Worm (Caenorhabditis elegans): ENCODE measurements around the gene nhr-184.

Gene nhr-184

DNA sequence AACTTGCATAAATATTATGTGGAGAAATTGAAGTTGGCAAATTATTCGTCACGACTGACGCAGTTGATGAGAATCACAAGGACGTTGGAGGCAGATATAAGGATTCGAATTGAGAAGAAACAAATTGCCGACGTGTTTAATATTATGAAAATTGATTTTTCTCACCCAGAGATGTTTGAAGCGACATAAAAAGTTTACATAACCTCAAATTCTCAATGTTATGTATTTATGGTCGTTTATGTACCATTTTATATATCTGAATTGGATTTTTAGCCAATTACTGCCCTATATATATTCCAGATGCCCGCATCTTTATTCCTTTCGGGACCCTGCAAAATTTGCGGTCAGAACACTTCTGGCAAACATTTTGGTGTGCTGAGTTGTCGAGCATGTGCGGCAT lies 14.5 kb upstream of the nhr-184 start, which contains the start of gene nhr-126:
nhr-126 (plus strand) TSS at position 301 of the 400 bp plus-strand sequence.
- TF ChIP-seq mab-5 (tag; optimal IDR thresholded peaks at IDR 0.05) (no peak), lin-32 (GFP tag; optimal IDR thresholded peaks at IDR 0.05) (no peak), ceh-83 (GFP tag; optimal IDR thresholded peaks at IDR 0.05) (no peak), hlh-1 (tag; optimal IDR thresholded peaks at IDR 0.05) (no peak), zip-8 (tag; optimal IDR thresholded peaks at IDR 0.05) (no peak), elt-3 (tag; optimal IDR thresholded peaks at IDR 0.05) (no peak), ces-1 (GFP tag; optimal IDR thresholded peaks at IDR 0.05) (no peak), ham-2 (GFP tag; optimal IDR thresholded peaks at IDR 0.05) (no peak), unc-62 (GFP tag; optimal IDR thresholded peaks at IDR 0.05) (no peak), snpc-4 (tag; optimal IDR thresholded peaks at IDR 0.05) (no peak), unc-120 (tag; optimal IDR thresholded peaks at IDR 0.05; ENCODE audit: poor library complexity, severe bottlenecking) (no peak), nhr-237 (tag; optimal IDR thresholded peaks at IDR 0.05) (no peak)

DNA sequence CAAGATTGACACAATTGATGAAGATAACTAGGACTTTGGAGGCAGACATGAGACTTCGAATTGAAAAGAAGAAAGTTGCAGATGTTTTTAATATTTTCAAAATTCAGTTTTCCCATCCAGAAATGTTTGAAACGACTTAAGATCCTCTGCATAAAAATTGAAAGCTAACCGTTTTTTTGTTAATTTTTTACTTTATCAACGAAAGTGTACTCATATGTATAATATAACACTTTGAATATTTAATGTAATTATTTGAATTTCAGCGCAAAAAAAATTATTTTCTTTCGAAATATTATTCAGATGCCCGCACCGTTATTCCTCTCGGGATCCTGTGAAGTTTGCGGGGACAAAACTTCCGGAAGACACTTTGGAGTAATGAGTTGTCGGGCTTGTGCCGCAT lies 12.6 kb upstream of the nhr-184 start, which contains the start of gene nhr-18:
nhr-18 (plus strand) TSS at position 301 of the 400 bp plus-strand sequence.
- no peak for TF ChIP-seq ceh-39 (tag; optimal IDR thresholded peaks at IDR 0.05)
- TF ChIP-seq lin-32 (GFP tag; optimal IDR thresholded peaks at IDR 0.05) = no peak
- no peak for TF ChIP-seq zip-8 (tag; optimal IDR thresholded peaks at IDR 0.05)
- TF ChIP-seq lin-13 (tag; optimal IDR thresholded peaks at IDR 0.05) = no peak

DNA sequence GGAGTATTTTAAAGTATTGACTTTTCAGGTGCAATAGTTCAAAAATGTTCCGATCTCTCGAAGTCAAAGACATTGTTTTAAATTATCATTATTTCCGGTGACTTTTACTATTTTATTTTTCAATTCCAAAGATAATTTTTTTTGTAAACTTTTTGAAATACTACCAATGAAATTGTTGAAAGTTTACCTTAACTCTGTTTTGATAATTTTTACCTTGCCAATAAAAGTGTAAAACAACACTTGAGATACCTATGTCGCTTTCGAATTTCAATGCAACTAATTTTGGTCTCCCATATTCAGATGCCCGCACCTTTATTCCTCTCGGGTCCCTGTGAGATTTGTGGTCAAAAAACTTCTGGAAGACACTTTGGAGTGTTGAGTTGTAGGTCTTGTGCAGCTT lies 10.9 kb upstream of the nhr-184 start, which contains the start of gene nhr-103:
nhr-103 (plus strand) TSS at position 301 of the 400 bp plus-strand sequence.
- no peak for TF ChIP-seq unc-62 (GFP tag; optimal IDR thresholded peaks at IDR 0.05)
- TF ChIP-seq nhr-12 (tag; optimal IDR thresholded peaks at IDR 0.05) = no peak
- no peak for TF ChIP-seq zip-8 (tag; optimal IDR thresholded peaks at IDR 0.05)
- TF ChIP-seq ceh-39 (tag; optimal IDR thresholded peaks at IDR 0.05) = no peak
- no peak for TF ChIP-seq mls-2 (tag; optimal IDR thresholded peaks at IDR 0.05)
- no peak for TF ChIP-seq ham-2 (GFP tag; optimal IDR thresholded peaks at IDR 0.05)
- no peak for TF ChIP-seq hlh-1 (tag; optimal IDR thresholded peaks at IDR 0.05)
- TF ChIP-seq nhr-76 (tag; optimal IDR thresholded peaks at IDR 0.05) = no peak
- TF ChIP-seq M03D4.4 (tag; optimal IDR thresholded peaks at IDR 0.05) = no peak
- no peak for TF ChIP-seq lin-13 (tag; optimal IDR thresholded peaks at IDR 0.05)

DNA sequence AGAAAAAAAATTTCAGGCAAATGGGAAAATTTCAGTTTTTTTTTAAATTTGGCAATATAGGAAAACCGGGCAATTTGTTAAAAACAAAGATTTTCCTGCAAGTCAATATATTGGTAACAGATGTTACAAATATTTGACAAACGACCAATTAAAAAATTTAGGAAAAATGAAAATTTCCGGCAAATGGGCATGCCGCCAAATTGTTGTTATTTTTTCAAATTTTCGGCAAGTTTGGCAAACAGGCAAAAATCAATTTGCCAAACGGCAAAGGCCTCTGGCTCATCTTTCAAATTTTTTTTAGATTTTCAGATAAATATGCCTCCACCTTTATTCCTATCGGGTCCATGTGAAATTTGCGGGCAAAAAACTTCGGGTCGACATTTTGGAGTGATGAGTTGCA lies 7.5 kb upstream of the nhr-184 start, which contains the start of gene nhr-128:
nhr-128 (plus strand) TSS at position 301 of the 400 bp plus-strand sequence.
- TF ChIP-seq nhr-2 (tag; optimal IDR thresholded peaks at IDR 0.05) = no peak
- no peak for TF ChIP-seq blmp-1 (tag; optimal IDR thresholded peaks at IDR 0.05)
- no peak for TF ChIP-seq ham-2 (GFP tag; optimal IDR thresholded peaks at IDR 0.05)
- no peak for TF ChIP-seq ceh-43 (GFP tag; optimal IDR thresholded peaks at IDR 0.05)
- TF ChIP-seq ceh-39 (tag; optimal IDR thresholded peaks at IDR 0.05) = no peak
- TF ChIP-seq pha-4 (tag; optimal IDR thresholded peaks at IDR 0.05) = no peak
- TF ChIP-seq mep-1 (tag; optimal IDR thresholded peaks at IDR 0.05) = no peak
- TF ChIP-seq drap-1 (GFP tag; optimal IDR thresholded peaks at IDR 0.05) = no peak
- TF ChIP-seq hlh-1 (tag; optimal IDR thresholded peaks at IDR 0.05) = no peak
- no peak for TF ChIP-seq ztf-11 (tag; optimal IDR thresholded peaks at IDR 0.05)
- TF ChIP-seq lsy-2 (tag; optimal IDR thresholded peaks at IDR 0.05) = no peak
- TF ChIP-seq lin-32 (GFP tag; optimal IDR thresholded peaks at IDR 0.05) = no peak
- no peak for TF ChIP-seq nhr-237 (tag; optimal IDR thresholded peaks at IDR 0.05)

DNA sequence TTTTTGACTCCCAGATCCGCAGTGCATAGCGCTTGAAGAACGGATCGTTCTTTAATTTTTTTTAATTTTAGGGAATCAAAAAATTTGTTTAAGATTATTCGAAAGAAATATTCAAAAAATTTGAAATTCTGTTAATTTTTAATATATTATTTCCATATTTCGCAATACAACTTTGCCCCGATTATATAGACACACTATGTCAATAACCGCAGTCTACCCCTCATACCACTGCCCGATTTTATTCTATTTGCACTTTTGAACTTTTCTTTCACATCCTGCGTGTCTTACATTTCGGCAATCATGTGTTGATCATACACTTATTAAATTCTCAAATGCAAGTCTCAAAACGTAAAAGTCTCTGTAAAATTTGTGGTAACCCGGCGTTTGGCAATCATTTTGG lies 4.5 kb upstream of the nhr-184 start, which contains the start of gene nhr-56:
nhr-56 (plus strand) TSS at position 202 of the 400 bp plus-strand sequence.
- TF ChIP-seq pha-4 (tag; optimal IDR thresholded peaks at IDR 0.05) = peak; percentile 89
- TF ChIP-seq unc-39 (tag; optimal IDR thresholded peaks at IDR 0.05) = no peak
- no peak for TF ChIP-seq tbx-8 (GFP tag; optimal IDR thresholded peaks at IDR 0.05)
- TF ChIP-seq nhr-237 (tag; optimal IDR thresholded peaks at IDR 0.05) = peak; percentile 44
- TF ChIP-seq lin-32 (GFP tag; optimal IDR thresholded peaks at IDR 0.05) = no peak
- no peak for TF ChIP-seq mls-2 (tag; optimal IDR thresholded peaks at IDR 0.05)

DNA sequence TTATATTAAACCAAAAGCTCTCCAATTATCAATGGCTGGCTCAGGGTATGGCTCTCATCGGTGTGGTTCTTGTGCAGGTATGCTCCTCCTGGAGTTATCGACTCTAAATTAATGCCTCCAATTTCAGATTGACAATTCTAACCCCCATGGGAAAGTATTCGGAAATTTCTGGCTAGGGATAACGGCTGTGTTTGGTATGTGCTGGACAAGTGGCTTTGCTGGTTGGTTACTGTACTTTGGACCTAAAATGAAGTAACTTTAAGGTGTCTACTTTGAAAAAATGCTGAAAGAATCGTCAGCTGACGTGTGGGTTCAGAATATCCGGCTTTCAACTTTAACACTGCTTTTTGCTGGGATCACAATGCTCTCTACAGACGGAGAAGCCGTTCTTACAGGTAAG lies 2.6 kb upstream of the nhr-184 start:
- TF ChIP-seq lin-32 (GFP tag; optimal IDR thresholded peaks at IDR 0.05) (no peak), nhr-12 (tag; optimal IDR thresholded peaks at IDR 0.05) (no peak), ces-1 (GFP tag; optimal IDR thresholded peaks at IDR 0.05) (no peak), bed-3 (GFP tag; optimal IDR thresholded peaks at IDR 0.05) (no peak), sem-2 (GFP tag; optimal IDR thresholded peaks at IDR 0.05) (no peak), nhr-237 (tag; optimal IDR thresholded peaks at IDR 0.05) (no peak), unc-120 (tag; optimal IDR thresholded peaks at IDR 0.05; ENCODE audit: poor library complexity, severe bottlenecking) (no peak), ceh-83 (GFP tag; optimal IDR thresholded peaks at IDR 0.05) (no peak)

Measured in whole organism, mixed stage, embryonic.